Worm (Caenorhabditis elegans): Measurements from ENCODE around the gene slfl-4.
"Not testable (repeated sequence)": the region's sequence is repeated elsewhere in the genome, so short reads cannot be mapped to it uniquely, and the experiment has no call there.

Gene slfl-4

ce11 chrIV:5308046-5308643, 33.8 kb downstream of the slfl-4 start, which contains the start of the genes ZK354.9 and msp-58:
Gene ZK354.9 (minus strand): TSS chrIV:5308146.
Gene msp-58 (plus strand): TSS chrIV:5308593.
- not testable (repeated sequence) for TF ChIP-seq skn-1, nhr-10, ztf-4 (tag; optimal IDR thresholded peaks at IDR 0.05)

DNA sequence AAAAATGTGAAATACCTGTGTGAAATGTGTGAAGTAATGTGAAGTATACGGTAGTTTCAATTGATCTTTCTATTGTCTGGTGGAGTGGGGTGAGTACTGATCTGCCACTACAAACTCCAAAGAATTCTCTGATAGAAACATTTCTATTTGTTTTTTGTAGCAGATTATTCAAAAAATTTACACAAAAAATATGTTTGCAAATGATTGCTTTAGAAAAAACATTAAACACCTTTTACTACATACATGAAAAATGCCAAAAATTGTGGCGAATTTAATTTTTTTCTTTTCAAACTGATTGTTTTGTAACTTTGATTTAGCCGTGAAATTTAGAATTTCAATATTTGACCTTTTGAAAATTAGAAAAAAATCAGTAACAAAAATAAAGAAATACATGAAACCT, 35.4 kb downstream of the slfl-4 start, which contains the start of gene ZK354.3:
Gene ZK354.3 (plus strand): TSS at position 301 of the 400 bp plus-strand sequence.
- TF ChIP-seq ztf-1 (GFP tag; conservative IDR thresholded peaks at IDR 0.05), result no peak
- TF ChIP-seq nhr-129 (tag; optimal IDR thresholded peaks at IDR 0.05), result no peak
- no peak for TF ChIP-seq C34F6.9 (tag; optimal IDR thresholded peaks at IDR 0.05)
- TF ChIP-seq Y55F3AM.14 (GFP tag; optimal IDR thresholded peaks at IDR 0.05), result no peak
- no peak for TF ChIP-seq nhr-23 (tag; optimal IDR thresholded peaks at IDR 0.05)
- TF ChIP-seq ztf-11 (tag; optimal IDR thresholded peaks at IDR 0.05), result no peak
- no peak for TF ChIP-seq lin-13 (GFP tag; optimal IDR thresholded peaks at IDR 0.05)
- no peak for TF ChIP-seq dmd-4 (tag; optimal IDR thresholded peaks at IDR 0.05)

DNA sequence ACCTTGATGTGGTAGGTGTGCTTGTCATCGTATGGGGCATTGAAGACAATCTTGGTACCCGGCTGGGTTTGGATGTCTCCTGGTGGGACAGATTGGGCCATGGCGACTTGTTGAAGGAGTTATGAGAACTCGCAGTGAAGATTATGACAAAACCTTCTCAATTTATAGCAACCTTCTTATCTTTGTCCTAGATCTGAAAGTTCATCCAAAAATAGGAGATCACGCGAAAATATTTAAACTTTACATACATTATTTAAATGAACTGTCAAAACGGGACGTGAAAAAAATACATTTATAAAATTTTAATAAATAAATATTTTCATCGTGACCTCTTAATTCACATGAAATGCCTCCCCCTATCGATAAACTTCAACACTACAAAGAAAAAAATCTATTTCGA, 38.7 kb downstream of the slfl-4 start, which contains the start of the genes msp-59 and ZK354.2:
Gene msp-59 (minus strand): TSS at position 101 of the 400 bp plus-strand sequence.
Gene ZK354.2 (plus strand): TSS at position 395 of the 400 bp plus-strand sequence.
- TF ChIP-seq alr-1, C34F6.9, ztf-11 (tag; optimal IDR thresholded peaks at IDR 0.05): not testable (repeated sequence)

ce11 chrIV:5316223-5316622, 41.9 kb downstream of the slfl-4 start, which contains the start of gene msp-65:
Gene msp-65 (plus strand): TSS chrIV:5316523.
- not testable (repeated sequence) for TF ChIP-seq ceh-16, nhr-129, aly-2 (tag; optimal IDR thresholded peaks at IDR 0.05)

DNA sequence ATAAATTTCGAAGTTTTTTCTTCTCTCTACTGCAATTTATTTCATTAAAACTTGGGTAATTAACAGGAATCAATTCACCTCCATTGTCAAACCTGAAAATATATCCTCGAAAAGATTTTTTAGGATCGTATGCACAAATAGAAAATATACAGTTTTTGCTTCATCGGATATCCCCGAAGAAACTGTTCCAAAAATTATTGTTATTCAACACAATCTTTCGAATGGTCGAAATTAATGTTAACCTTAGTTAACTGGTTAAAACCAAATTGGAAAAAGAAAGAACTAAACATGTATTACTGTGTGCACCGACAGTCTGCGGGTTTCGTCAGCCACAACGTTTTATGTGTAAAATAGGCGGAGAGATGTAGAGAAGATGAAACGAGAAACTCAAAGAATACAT, 42.8 kb downstream of the slfl-4 start:
- TF ChIP-seq unc-39 (tag; optimal IDR thresholded peaks at IDR 0.05) (no peak), nhr-23 (tag; optimal IDR thresholded peaks at IDR 0.05) (no peak), nhr-129 (tag; optimal IDR thresholded peaks at IDR 0.05) (no peak), snpc-4 (tag; optimal IDR thresholded peaks at IDR 0.05) (peak; percentile 95), zag-1 (tag; optimal IDR thresholded peaks at IDR 0.05) (no peak), crh-2 (tag; optimal IDR thresholded peaks at IDR 0.05) (peak; percentile 25), lin-39 (tag; optimal IDR thresholded peaks at IDR 0.05) (no peak), fos-1 (tag; optimal IDR thresholded peaks at IDR 0.05) (peak; percentile 2), F13H6.1 (tag; optimal IDR thresholded peaks at IDR 0.05) (peak; percentile 5), unc-55 (GFP tag; optimal IDR thresholded peaks at IDR 0.05) (no peak), skn-1 (tag; optimal IDR thresholded peaks at IDR 0.05) (no peak), ztf-4 (tag; optimal IDR thresholded peaks at IDR 0.05) (no peak), peb-1 (tag; optimal IDR thresholded peaks at IDR 0.05) (no peak), elt-1 (tag; optimal IDR thresholded peaks at IDR 0.05) (no peak), nhr-6 (tag; optimal IDR thresholded peaks at IDR 0.05) (peak; percentile 27), ceh-16 (tag; optimal IDR thresholded peaks at IDR 0.05) (no peak), nhr-11 (tag; optimal IDR thresholded peaks at IDR 0.05) (no peak), sma-9 (GFP tag; optimal IDR thresholded peaks at IDR 0.05) (peak; percentile 27), sma-9 (tag; optimal IDR thresholded peaks at IDR 0.05) (no peak), alr-1 (tag; optimal IDR thresholded peaks at IDR 0.05) (no peak), lin-11 (tag; optimal IDR thresholded peaks at IDR 0.05) (no peak), ceh-82 (tag; optimal IDR thresholded peaks at IDR 0.05) (no peak), Y55F3AM.14 (GFP tag; optimal IDR thresholded peaks at IDR 0.05) (no peak), nhr-77 (tag; optimal IDR thresholded peaks at IDR 0.05) (no peak), ztf-11 (tag; optimal IDR thresholded peaks at IDR 0.05) (no peak), nhr-21 (tag; optimal IDR thresholded peaks at IDR 0.05) (peak; percentile 16), dmd-4 (tag; optimal IDR thresholded peaks at IDR 0.05) (no peak), nhr-25 (tag; optimal IDR thresholded peaks at IDR 0.05) (no peak), sem-4 (tag; optimal IDR thresholded peaks at IDR 0.05) (no peak), sma-3 (GFP tag; optimal IDR thresholded peaks at IDR 0.05) (peak; percentile 63), lsy-2 (tag; optimal IDR thresholded peaks at IDR 0.05) (no peak), ZK546.5 (tag; optimal IDR thresholded peaks at IDR 0.05) (no peak), nhr-12 (tag; optimal IDR thresholded peaks at IDR 0.05) (no peak), lin-13 (GFP tag; optimal IDR thresholded peaks at IDR 0.05) (no peak), mdl-1 (tag; optimal IDR thresholded peaks at IDR 0.05) (no peak), gmeb-1 (tag; optimal IDR thresholded peaks at IDR 0.05) (peak; percentile 58), ama-1 (optimal IDR thresholded peaks at IDR 0.05) (peak; percentile 87)
